Fruit fly (Drosophila melanogaster): ENCODE data around the gene Dnaaf6.

The Dnaaf6 gene

dm6 chr3L:14641969-14642485, 42.5 kb upstream of the Dnaaf6 start:
- TF ChIP-seq Hr96 (GFP tag; optimal IDR thresholded peaks at IDR 0.05) = no peak

- TF ChIP-seq CG1620 (GFP tag; optimal IDR thresholded peaks at IDR 0.05) (no peak), cnc (optimal IDR thresholded peaks at IDR 0.05) (no peak), CG5204 (GFP tag; optimal IDR thresholded peaks at IDR 0.05) (no peak), tj (GFP tag; optimal IDR thresholded peaks at IDR 0.05) (no peak), pad (GFP tag; optimal IDR thresholded peaks at IDR 0.05) (no peak), cic (GFP tag; optimal IDR thresholded peaks at IDR 0.05) (no peak), Hr96 (GFP tag; optimal IDR thresholded peaks at IDR 0.05) (no peak), Crg-1 (GFP tag; optimal IDR thresholded peaks at IDR 0.05) (no peak), ovo (GFP tag; optimal IDR thresholded peaks at IDR 0.05) (no peak), CG7101 (tag; optimal IDR thresholded peaks at IDR 0.05) (no peak), CG14711 (tag; optimal IDR thresholded peaks at IDR 0.05) (no peak), Clk (GFP tag; optimal IDR thresholded peaks at IDR 0.05) (no peak), bab1 (GFP tag; optimal IDR thresholded peaks at IDR 0.05) (no peak), CG7045 (GFP tag; optimal IDR thresholded peaks at IDR 0.05) (no peak), CG33017 (tag; optimal IDR thresholded peaks at IDR 0.05) (no peak), CG11617 (GFP tag; optimal IDR thresholded peaks at IDR 0.05) (no peak), CG12768 (GFP tag; optimal IDR thresholded peaks at IDR 0.05) (no peak)
Observed at dm6 chr3L:14642820-14643219, 41.7 kb upstream of the Dnaaf6 start.

DNA sequence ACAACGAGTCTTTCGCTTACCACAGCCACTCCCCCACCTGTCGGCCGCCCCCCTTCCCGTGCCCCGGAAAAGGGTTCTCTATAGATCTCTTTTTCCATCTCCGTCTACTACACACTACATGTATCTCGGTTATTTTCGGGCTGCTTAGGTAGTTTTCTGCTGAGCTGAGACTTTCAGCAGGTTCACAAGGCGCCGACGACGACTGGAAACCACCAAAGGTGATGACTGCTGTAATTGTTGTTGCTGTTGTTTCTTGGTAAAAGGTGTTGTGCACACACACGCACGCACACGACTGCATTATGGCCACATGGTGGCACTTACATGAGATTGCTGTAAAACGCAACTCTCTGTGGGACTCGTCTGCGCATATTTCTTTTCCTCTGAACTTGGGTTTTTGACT, 40.9 kb upstream of the Dnaaf6 start:
- TF ChIP-seq toe (GFP tag; optimal IDR thresholded peaks at IDR 0.05) (no peak), CG12768 (GFP tag; optimal IDR thresholded peaks at IDR 0.05) (no peak), Crg-1 (GFP tag; optimal IDR thresholded peaks at IDR 0.05) (no peak), tj (GFP tag; optimal IDR thresholded peaks at IDR 0.05) (no peak), CG1620 (GFP tag; optimal IDR thresholded peaks at IDR 0.05) (no peak)

DNA sequence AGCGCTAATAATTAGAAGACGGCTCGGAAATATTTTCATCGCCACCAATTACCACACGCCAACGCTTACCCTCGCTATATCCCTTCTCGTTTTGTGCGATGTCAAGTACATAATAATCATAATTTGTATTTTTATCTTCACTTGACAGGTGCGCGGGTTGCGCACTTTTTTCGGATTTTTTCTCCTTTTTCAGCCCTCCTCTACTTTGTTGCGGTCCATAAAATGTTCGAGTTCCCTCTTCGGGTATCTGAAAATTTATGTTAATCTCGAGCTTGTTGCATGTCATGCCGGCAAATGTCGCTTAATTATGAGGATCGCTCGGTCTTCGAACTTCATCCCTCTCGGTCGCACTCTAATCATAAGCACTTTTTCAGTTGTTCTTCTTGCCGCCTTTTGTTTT, 39.4 kb upstream of the Dnaaf6 start:
- TF ChIP-seq kay (GFP tag; ENCODE audit: borderline replicate concordance) (no peak), toe (GFP tag; optimal IDR thresholded peaks at IDR 0.05) (no peak), CG11617 (GFP tag; optimal IDR thresholded peaks at IDR 0.05) (no peak), CG14711 (tag; optimal IDR thresholded peaks at IDR 0.05) (no peak), bab1 (GFP tag; optimal IDR thresholded peaks at IDR 0.05) (no peak), cnc (optimal IDR thresholded peaks at IDR 0.05) (no peak), Crg-1 (GFP tag; optimal IDR thresholded peaks at IDR 0.05) (no peak), CG1620 (GFP tag; optimal IDR thresholded peaks at IDR 0.05) (no peak)

- TF ChIP-seq CG12768 (GFP tag; optimal IDR thresholded peaks at IDR 0.05) (no peak), CG11617 (GFP tag; optimal IDR thresholded peaks at IDR 0.05) (no peak), Clk (GFP tag; optimal IDR thresholded peaks at IDR 0.05) (no peak), kay (GFP tag; ENCODE audit: borderline replicate concordance) (no peak), Crg-1 (GFP tag; optimal IDR thresholded peaks at IDR 0.05) (no peak), ovo (GFP tag; optimal IDR thresholded peaks at IDR 0.05) (no peak), cic (GFP tag; optimal IDR thresholded peaks at IDR 0.05) (no peak), CG33017 (tag; optimal IDR thresholded peaks at IDR 0.05) (no peak), Hr96 (GFP tag; optimal IDR thresholded peaks at IDR 0.05) (no peak), CG5204 (GFP tag; optimal IDR thresholded peaks at IDR 0.05) (no peak), pad (GFP tag; optimal IDR thresholded peaks at IDR 0.05) (no peak)
Observed at dm6 chr3L:14645934-14646333, 38.6 kb upstream of the Dnaaf6 start.

DNA sequence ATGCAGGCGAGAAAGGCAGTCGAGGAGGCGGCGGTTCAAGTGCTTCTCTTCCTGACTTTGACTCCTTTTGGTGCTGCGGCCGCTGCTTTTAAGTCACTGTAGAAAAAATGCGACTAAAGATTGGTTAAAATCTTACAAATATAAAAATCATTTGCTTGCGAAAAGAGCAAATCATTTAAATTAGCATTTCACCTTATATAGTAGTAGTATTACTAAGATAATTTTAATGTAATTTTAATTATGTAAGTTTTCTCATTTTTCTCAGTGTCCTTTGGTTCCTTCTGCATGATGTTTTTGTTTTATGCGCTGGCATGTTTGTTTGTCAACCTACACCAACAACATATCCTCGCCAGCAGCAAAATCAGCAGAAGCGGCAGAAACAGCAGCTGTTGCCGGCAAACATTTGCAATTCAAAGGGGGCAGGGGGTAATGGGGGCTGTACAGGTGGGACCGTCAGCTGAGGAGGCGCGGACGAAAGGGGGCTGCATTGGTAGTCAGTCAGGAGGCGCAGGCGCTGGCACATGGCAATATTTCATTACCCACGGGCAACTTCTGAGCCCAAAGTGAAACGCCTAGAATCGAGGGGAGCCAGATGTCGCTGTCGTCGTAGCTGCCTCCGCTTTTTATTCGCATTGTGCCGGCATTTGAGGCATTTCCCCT, 37.2 kb upstream of the Dnaaf6 start:
- no peak for TF ChIP-seq CG7045 (GFP tag; optimal IDR thresholded peaks at IDR 0.05)
- no peak for TF ChIP-seq pad (GFP tag; optimal IDR thresholded peaks at IDR 0.05)
- TF ChIP-seq tj (GFP tag; optimal IDR thresholded peaks at IDR 0.05) = no peak
- no peak for TF ChIP-seq CG11617 (GFP tag; optimal IDR thresholded peaks at IDR 0.05)
- TF ChIP-seq Mnt (GFP tag; optimal IDR thresholded peaks at IDR 0.05) = no peak
- no peak for TF ChIP-seq CG5204 (GFP tag; optimal IDR thresholded peaks at IDR 0.05)
- TF ChIP-seq Hr96 (GFP tag; optimal IDR thresholded peaks at IDR 0.05) = no peak
- TF ChIP-seq cic (GFP tag; optimal IDR thresholded peaks at IDR 0.05) = no peak
- no peak for TF ChIP-seq CG14711 (tag; optimal IDR thresholded peaks at IDR 0.05)

dm6 chr3L:14648922-14649321, 35.6 kb upstream of the Dnaaf6 start:
- TF ChIP-seq Crg-1 (GFP tag; optimal IDR thresholded peaks at IDR 0.05) (no peak), CG12768 (GFP tag; optimal IDR thresholded peaks at IDR 0.05) (no peak), CG33017 (tag; optimal IDR thresholded peaks at IDR 0.05) (no peak), cnc (optimal IDR thresholded peaks at IDR 0.05) (no peak), bab1 (GFP tag; optimal IDR thresholded peaks at IDR 0.05) (no peak), CG14711 (tag; optimal IDR thresholded peaks at IDR 0.05) (no peak), kay (GFP tag; ENCODE audit: borderline replicate concordance) (no peak), CG11617 (GFP tag; optimal IDR thresholded peaks at IDR 0.05) (no peak), CG7101 (tag; optimal IDR thresholded peaks at IDR 0.05) (no peak), toe (GFP tag; optimal IDR thresholded peaks at IDR 0.05) (no peak), Clk (GFP tag; optimal IDR thresholded peaks at IDR 0.05) (no peak), pad (GFP tag; optimal IDR thresholded peaks at IDR 0.05) (no peak), cic (GFP tag; optimal IDR thresholded peaks at IDR 0.05) (no peak), CG1620 (GFP tag; optimal IDR thresholded peaks at IDR 0.05) (no peak), Hr96 (GFP tag; optimal IDR thresholded peaks at IDR 0.05) (no peak), CG5204 (GFP tag; optimal IDR thresholded peaks at IDR 0.05) (no peak), ovo (GFP tag; optimal IDR thresholded peaks at IDR 0.05) (no peak), Mnt (GFP tag; optimal IDR thresholded peaks at IDR 0.05) (no peak)

All from whole organism, adult.